Worm (Caenorhabditis elegans) whole organism, young adult: ENCODE results near the gene C15B12.9.

ENCODE experiments used
- C06A6.2 ChIP-seq: fragments of 200-800 bp; sonication (Bioruptor generic); conservative IDR thresholded peaks from 2 replicates; pipeline ENCODE4 v1.3.6; 2022; ENCODE audit warnings: missing genetic modification characterization, missing compliant biosample characterization
- F49E8.2 ChIP-seq: sonication (generic microtip); optimal IDR thresholded peaks from 3 replicates; lab custom pipeline; 2017; ENCODE audit warnings: missing genetic modification characterization, mild to moderate bottlenecking, missing compliant biosample characterization, antibody characterized with exemption, moderate library complexity; ENCODE audit not compliant: insufficient read depth
- F55B11.4 ChIP-seq: sonication (generic microtip); optimal IDR thresholded peaks from 2 replicates; lab custom pipeline; 2016; ENCODE audit warnings: missing compliant biosample characterization, missing genetic modification characterization, borderline replicate concordance; ENCODE audit not compliant: insufficient read depth
- F57A8.1 ChIP-seq: fragments of 200-800 bp; sonication (Bioruptor generic); optimal IDR thresholded peaks from 2 replicates; lab custom pipeline; 2018; ENCODE audit warnings: mild to moderate bottlenecking, missing genetic modification characterization, moderate library complexity, missing compliant biosample characterization
- T26A5.8 ChIP-seq: sonication (generic microtip); optimal IDR thresholded peaks from 2 replicates; lab custom pipeline; 2016; ENCODE audit warnings: missing genetic modification characterization, missing compliant biosample characterization
- Y53G8AR.9 ChIP-seq: fragments of 200-800 bp; sonication (Bioruptor generic); conservative IDR thresholded peaks from 2 replicates; pipeline ENCODE4 v1.3.6; 2022; ENCODE audit warnings: missing genetic modification reagents, missing genetic modification characterization, missing compliant biosample characterization
- Y95B8A.8 ChIP-seq: fragments of 200-800 bp; sonication (Bioruptor generic); IDR thresholded peaks from 2 replicates; pipeline ENCODE4 v1.3.6; 2022; ENCODE audit warnings: missing genetic modification reagents, missing genetic modification characterization, missing compliant biosample characterization
- akir-1 ChIP-seq: fragments of 200-800 bp; sonication (Bioruptor generic); optimal IDR thresholded peaks from 2 replicates; lab custom pipeline; 2018; ENCODE audit warnings: mild to moderate bottlenecking, missing genetic modification characterization, moderate library complexity, missing compliant biosample characterization
- aptf-3 ChIP-seq: fragments of 200-800 bp; sonication (Bioruptor generic); IDR thresholded peaks from 2 replicates; pipeline ENCODE4 v1.3.6; 2022; ENCODE audit warnings: missing genetic modification characterization, missing compliant biosample characterization
- atf-7 ChIP-seq: sonication (generic microtip); optimal IDR thresholded peaks from 2 replicates; lab custom pipeline; 2017; ENCODE audit warnings: mild to moderate bottlenecking, missing genetic modification characterization, missing compliant biosample characterization
- cebp-2 ChIP-seq: fragments of 200-800 bp; sonication (Bioruptor generic); IDR thresholded peaks from 2 replicates; pipeline ENCODE4 v1.3.6; 2022; ENCODE audit warnings: missing genetic modification characterization, missing compliant biosample characterization
- ceh-40 ChIP-seq: fragments of 200-800 bp; sonication (Bioruptor generic); IDR thresholded peaks from 2 replicates; pipeline ENCODE4 v1.3.6; 2022; ENCODE audit warnings: missing genetic modification characterization, missing compliant biosample characterization
- ceh-79 ChIP-seq: sonication (generic microtip); optimal IDR thresholded peaks from 2 replicates; lab custom pipeline; 2017; ENCODE audit warnings: mild to moderate bottlenecking, missing genetic modification characterization, missing compliant biosample characterization
- die-1 ChIP-seq: sonication (generic microtip); optimal IDR thresholded peaks from 2 replicates; lab custom pipeline; 2016; ENCODE audit warnings: missing genotype, mild to moderate bottlenecking, missing genetic modification characterization, missing compliant biosample characterization
- egl-18 ChIP-seq: fragments of 200-800 bp; sonication (Bioruptor generic); IDR thresholded peaks from 2 replicates; pipeline ENCODE4 v1.3.6; 2022; ENCODE audit warnings: missing genetic modification reagents, missing genetic modification characterization, missing compliant biosample characterization
- ets-4 ChIP-seq: fragments of 200-800 bp; sonication (Bioruptor generic); optimal IDR thresholded peaks from 2 replicates; lab custom pipeline; 2018; ENCODE audit warnings: mild to moderate bottlenecking, missing genetic modification characterization, missing compliant biosample characterization
- gei-17 ChIP-seq: fragments of 200-800 bp; sonication (Bioruptor generic); optimal IDR thresholded peaks from 2 replicates; lab custom pipeline; 2018; ENCODE audit warnings: mild to moderate bottlenecking, missing genetic modification characterization, missing compliant biosample characterization
- him-1 ChIP-seq: sonication (generic microtip); optimal IDR thresholded peaks from 2 replicates; lab custom pipeline; 2016; ENCODE audit warnings: missing genotype, missing genetic modification reagents, missing genetic modification characterization, missing compliant biosample characterization
- hlh-26 ChIP-seq: fragments of 200-800 bp; sonication (Bioruptor generic); conservative IDR thresholded peaks from 2 replicates; pipeline ENCODE4 v1.3.6; 2022; ENCODE audit warnings: missing genetic modification reagents, missing genetic modification characterization, missing compliant biosample characterization
- hsf-1 ChIP-seq: fragments of 200-800 bp; sonication (Bioruptor generic); IDR thresholded peaks from 2 replicates; pipeline ENCODE4 v1.3.6; 2022; ENCODE audit warnings: missing genetic modification reagents, missing genetic modification characterization, missing compliant biosample characterization
- madf-6 ChIP-seq: fragments of 200-800 bp; sonication (Bioruptor generic); IDR thresholded peaks from 2 replicates; pipeline ENCODE4 v1.3.6; 2022; ENCODE audit warnings: missing genetic modification reagents, missing genetic modification characterization, missing compliant biosample characterization
- mel-28 ChIP-seq: sonication (generic microtip); optimal IDR thresholded peaks from 2 replicates; lab custom pipeline; 2016; ENCODE audit warnings: borderline replicate concordance, mild to moderate bottlenecking, missing genetic modification characterization, missing compliant biosample characterization
- nhr-120 ChIP-seq: fragments of 200-800 bp; sonication (Bioruptor generic); IDR thresholded peaks from 2 replicates; pipeline ENCODE4 v1.3.6; 2022; ENCODE audit warnings: missing genetic modification characterization, missing compliant biosample characterization
- nhr-179 ChIP-seq: sonication (generic microtip); optimal IDR thresholded peaks from 2 replicates; lab custom pipeline; 2016; ENCODE audit warnings: mild to moderate bottlenecking, missing genetic modification characterization, missing compliant biosample characterization
- nhr-27 ChIP-seq: fragments of 200-800 bp; sonication (Bioruptor generic); optimal IDR thresholded peaks from 2 replicates; lab custom pipeline; 2018; ENCODE audit warnings: mild to moderate bottlenecking, missing genetic modification characterization, moderate library complexity, missing compliant biosample characterization
- nhr-80 ChIP-seq: sonication (generic microtip); optimal IDR thresholded peaks from 2 replicates; lab custom pipeline; 2016; ENCODE audit warnings: missing genetic modification characterization, missing compliant biosample characterization
- repo-1 ChIP-seq: sonication (generic microtip); optimal IDR thresholded peaks from 2 replicates; lab custom pipeline; 2017; ENCODE audit warnings: mild to moderate bottlenecking, missing genetic modification characterization, missing compliant biosample characterization
- somi-1 ChIP-seq: fragments of 200-800 bp; sonication (Bioruptor generic); optimal IDR thresholded peaks from 2 replicates; lab custom pipeline; 2018; ENCODE audit warnings: mild to moderate bottlenecking, missing genetic modification characterization, missing compliant biosample characterization
- tbx-9 ChIP-seq: sonication (generic microtip); optimal IDR thresholded peaks from 2 replicates; lab custom pipeline; 2016; ENCODE audit warnings: borderline replicate concordance, missing genetic modification characterization, inconsistent platforms, missing compliant biosample characterization
- xnd-1 ChIP-seq: sonication (generic microtip); optimal IDR thresholded peaks from 2 replicates; lab custom pipeline; 2016; ENCODE audit warnings: missing genotype, missing genetic modification reagents, missing genetic modification characterization, missing compliant biosample characterization
- zfh-2 ChIP-seq: fragments of 200-800 bp; sonication (Bioruptor generic); conservative IDR thresholded peaks from 2 replicates; pipeline ENCODE4 v1.3.6; 2022; ENCODE audit warnings: missing genetic modification reagents, missing genetic modification characterization, missing compliant biosample characterization
- zim-3 ChIP-seq: sonication (generic microtip); optimal IDR thresholded peaks from 2 replicates; lab custom pipeline; 2017; ENCODE audit warnings: mild to moderate bottlenecking, missing genetic modification characterization, moderate library complexity, missing compliant biosample characterization
- ztf-18 ChIP-seq: sonication (generic microtip); optimal IDR thresholded peaks from 2 replicates; lab custom pipeline; 2016; ENCODE audit warnings: missing genotype, mild to moderate bottlenecking, missing genetic modification characterization, missing compliant biosample characterization
- ztf-22 ChIP-seq: fragments of 200-800 bp; sonication (Bioruptor generic); optimal IDR thresholded peaks from 2 replicates; lab custom pipeline; 2018; ENCODE audit warnings: mild to moderate bottlenecking, missing genetic modification characterization, moderate library complexity, missing compliant biosample characterization
- ztf-26 ChIP-seq: sonication (generic microtip); optimal IDR thresholded peaks from 2 replicates; lab custom pipeline; 2017; ENCODE audit warnings: missing genetic modification characterization, missing compliant biosample characterization
- ztf-3 ChIP-seq: fragments of 200-800 bp; sonication (Bioruptor generic); optimal IDR thresholded peaks from 2 replicates; lab custom pipeline; 2018; ENCODE audit warnings: mild to moderate bottlenecking, missing genetic modification characterization, missing compliant biosample characterization
- ztf-6 ChIP-seq: fragments of 200-800 bp; sonication (Bioruptor generic); IDR thresholded peaks from 2 replicates; pipeline ENCODE4 v1.3.6; 2022; ENCODE audit warnings: missing genetic modification reagents, missing genetic modification characterization, missing compliant biosample characterization

The C15B12.9 gene

DNA sequence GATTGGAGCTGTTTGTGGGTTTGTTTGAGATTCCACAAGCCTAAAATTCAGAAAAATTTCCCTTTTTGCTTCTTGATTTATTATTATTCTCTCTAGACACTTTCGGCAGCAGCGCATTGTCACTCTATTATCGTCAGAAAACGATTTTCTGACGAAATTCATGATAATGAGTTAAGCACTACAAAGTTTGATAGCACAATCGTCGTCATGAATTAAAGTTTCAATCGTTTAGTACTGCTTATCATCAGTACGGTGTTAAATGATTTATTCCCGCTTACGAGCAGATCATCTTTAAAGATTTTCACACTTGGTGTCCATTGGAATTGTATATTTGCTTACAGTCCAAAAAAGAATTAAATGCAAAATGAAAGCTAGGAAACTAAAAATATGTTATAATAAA is 39.0 kb upstream of the C15B12.9 start:
- TF ChIP-seq ztf-3 (GFP tag; lab: Kevin White, UChicago): no peak
- TF ChIP-seq nhr-80 (tag; lab: Kevin White, UChicago): peak; percentile 55

DNA sequence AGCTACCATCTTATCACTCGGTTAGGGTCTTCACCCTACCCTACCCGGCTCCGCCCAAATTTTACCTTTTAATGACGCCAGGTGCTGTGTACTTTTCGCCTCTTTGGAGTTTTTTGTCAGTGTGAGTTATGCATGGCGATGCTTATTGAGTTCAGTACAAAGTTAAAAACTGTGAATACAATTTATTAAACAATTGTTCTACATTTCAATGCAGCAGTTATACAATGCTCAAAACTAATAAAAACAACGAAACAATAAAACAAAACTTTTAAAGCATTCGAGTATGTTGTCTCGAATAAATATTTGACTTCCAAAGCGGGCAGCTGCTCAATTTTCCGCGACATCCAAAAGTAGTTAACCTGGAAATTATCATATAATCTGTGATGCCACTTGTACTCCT is 38.1 kb upstream of the C15B12.9 start, which contains the start of gene ctsa-2:
Gene ctsa-2, minus strand, starts transcription at position 101 of the 400 bp plus-strand sequence.
- TF ChIP-seq him-1 (tag; lab: Kevin White, UChicago) (no peak), zim-3 (tag; lab: Kevin White, UChicago) (no peak), aptf-3 (GFP tag; lab: Robert Waterston, UW) (no peak), xnd-1 (no peak), C06A6.2 (GFP tag; lab: Robert Waterston, UW) (no peak), cebp-2 (no peak), Y53G8AR.9 (GFP tag; lab: Robert Waterston, UW) (no peak), ztf-26 (tag; lab: Kevin White, UChicago) (no peak), nhr-179 (tag; lab: Kevin White, UChicago) (no peak), ceh-79 (no peak), repo-1 (no peak), die-1 (tag; lab: Kevin White, UChicago) (no peak), hsf-1 (GFP tag; lab: Robert Waterston, UW) (no peak), ets-4 (no peak), ztf-6 (no peak), mel-28 (tag; lab: Kevin White, UChicago) (no peak), F55B11.4 (tag; lab: Kevin White, UChicago) (no peak)

DNA sequence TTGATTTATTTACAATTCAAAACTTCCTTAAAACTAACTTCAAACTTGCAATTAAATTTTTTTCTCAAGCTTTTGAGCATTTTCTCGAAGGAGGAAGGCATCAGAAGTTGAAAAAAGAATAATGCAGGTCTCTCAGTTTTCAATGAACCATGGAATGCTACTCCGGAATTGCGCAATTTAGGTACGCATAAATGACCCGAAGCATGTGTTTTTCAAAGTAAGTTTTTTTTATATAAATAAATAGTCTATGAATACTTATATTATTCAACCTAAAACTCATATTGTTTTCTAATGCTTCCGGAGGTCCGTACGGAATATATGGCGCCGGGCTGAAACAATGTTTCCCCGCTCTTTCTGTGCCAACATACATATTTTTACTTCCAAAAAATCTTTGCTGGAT is 34.9 kb upstream of the C15B12.9 start, which contains the start of gene K10C2.2:
Gene K10C2.2, minus strand, starts transcription at position 101 of the 400 bp plus-strand sequence.
- TF ChIP-seq somi-1 (GFP tag; lab: Kevin White, UChicago) (no peak), T26A5.8 (tag; lab: Kevin White, UChicago) (no peak), Y95B8A.8 (no peak), nhr-27 (no peak), gei-17 (GFP tag; lab: Kevin White, UChicago) (no peak), nhr-120 (no peak), ceh-40 (GFP tag; lab: Robert Waterston, UW) (no peak), tbx-9 (tag; lab: Kevin White, UChicago) (no peak), F49E8.2 (no peak), F57A8.1 (GFP tag; lab: Kevin White, UChicago) (no peak), akir-1 (GFP tag; lab: Kevin White, UChicago) (no peak), atf-7 (no peak), madf-6 (GFP tag; lab: Robert Waterston, UW) (no peak), egl-18 (GFP tag; lab: Robert Waterston, UW) (no peak)

DNA sequence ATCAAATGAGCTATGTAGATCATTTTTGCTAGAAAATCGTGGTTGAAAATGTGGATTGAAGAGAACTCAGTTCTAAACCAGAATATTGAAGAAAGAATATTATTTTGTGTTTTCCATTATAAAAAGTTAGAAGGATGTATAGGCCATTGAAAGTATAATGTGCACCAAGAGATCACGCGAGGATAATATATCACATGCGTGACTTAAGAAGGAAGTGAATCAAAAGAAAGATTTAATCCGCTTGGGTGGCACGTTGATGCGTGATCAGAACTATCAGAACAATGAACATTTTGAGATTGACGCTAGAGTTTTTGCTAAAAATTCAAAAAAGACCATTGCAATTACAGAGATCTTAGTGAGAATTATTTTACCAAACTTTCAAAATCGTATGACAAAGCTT is 32.8 kb upstream of the C15B12.9 start:
- TF ChIP-seq ets-4: no peak
- TF ChIP-seq hlh-26: no peak
- TF ChIP-seq ztf-22: no peak
- no peak for TF ChIP-seq ztf-18 (tag; lab: Kevin White, UChicago)
- TF ChIP-seq zfh-2: no peak
